Worm (Caenorhabditis elegans): ENCODE measurements around the gene F39D8.3.

The F39D8.3 gene

DNA sequence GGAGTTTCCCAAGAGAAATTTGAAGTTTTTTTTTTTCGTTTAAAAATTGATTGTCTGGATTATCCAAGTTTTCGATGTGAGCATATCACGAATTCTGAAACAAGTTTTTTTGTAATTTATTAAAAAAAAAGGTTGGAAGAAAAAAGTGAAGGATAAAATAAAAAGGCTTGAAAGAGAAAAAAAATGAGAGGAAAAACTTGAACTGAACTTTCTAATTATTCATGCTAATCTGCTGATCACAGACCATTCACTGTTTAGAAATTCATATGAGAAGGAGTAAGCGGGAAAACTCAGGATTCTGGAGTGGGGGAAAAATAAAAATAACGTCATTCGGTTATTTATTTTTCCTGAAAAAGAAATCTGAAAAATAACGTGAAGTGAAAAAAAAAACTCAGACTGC lies 43.0 kb upstream of the F39D8.3 start, which contains the start of gene svh-5:
TSS of gene svh-5 (minus strand) at position 101 of the 400 bp plus-strand sequence.
- TF ChIP-seq C34B4.2 (tag; optimal IDR thresholded peaks at IDR 0.05) (no peak), efl-1 (optimal IDR thresholded peaks at IDR 0.05) (no peak), efl-1 (GFP tag; optimal IDR thresholded peaks at IDR 0.05 in 1 of 2) (peak in 1 of 2 experiments; percentile 17), ceh-8 (GFP tag; optimal IDR thresholded peaks at IDR 0.05) (no peak), ztf-11 (tag; optimal IDR thresholded peaks at IDR 0.05) (no peak), nhr-12 (tag; optimal IDR thresholded peaks at IDR 0.05) (no peak), zip-4 (GFP tag; optimal IDR thresholded peaks at IDR 0.05) (no peak), fkh-4 (tag; optimal IDR thresholded peaks at IDR 0.05; ENCODE audit: borderline replicate concordance) (no peak)

- TF ChIP-seq fkh-10 (GFP tag; optimal IDR thresholded peaks at IDR 0.05) (no peak), sptf-1 (tag; optimal IDR thresholded peaks at IDR 0.05) (no peak), lin-14 (GFP tag; optimal IDR thresholded peaks at IDR 0.05) (no peak), efl-1 (optimal IDR thresholded peaks at IDR 0.05) (no peak), efl-1 (GFP tag; optimal IDR thresholded peaks at IDR 0.05 in 1 of 2) (no peak), hlh-17 (GFP tag; optimal IDR thresholded peaks at IDR 0.05; ENCODE audit: borderline replicate concordance) (no peak), nhr-85 (tag) (peak; percentile 81), dpl-1 (GFP tag; optimal IDR thresholded peaks at IDR 0.05) (no peak), elt-3 (tag; optimal IDR thresholded peaks at IDR 0.05) (peak in 1 of 6 experiments; percentile 72), ces-1 (GFP tag; optimal IDR thresholded peaks at IDR 0.05) (no peak), F16B12.6 (tag; optimal IDR thresholded peaks at IDR 0.05) (no peak), elt-2 (tag; optimal IDR thresholded peaks at IDR 0.05) (no peak), unc-62 (GFP tag; optimal IDR thresholded peaks at IDR 0.05) (no peak), snu-23 (GFP tag; optimal IDR thresholded peaks at IDR 0.05) (no peak), ceh-82 (tag; optimal IDR thresholded peaks at IDR 0.05) (no peak), hlh-4 (tag; optimal IDR thresholded peaks at IDR 0.05) (no peak), aly-2 (tag; optimal IDR thresholded peaks at IDR 0.05) (no peak), lin-15B (tag; optimal IDR thresholded peaks at IDR 0.05) (no peak), hpl-2 (GFP tag; optimal IDR thresholded peaks at IDR 0.05) (no peak), alr-1 (tag; optimal IDR thresholded peaks at IDR 0.05; ENCODE audit: borderline replicate concordance) (no peak), nhr-12 (tag; optimal IDR thresholded peaks at IDR 0.05) (no peak), nhr-71 (tag; optimal IDR thresholded peaks at IDR 0.05) (no peak), rnt-1 (tag; optimal IDR thresholded peaks at IDR 0.05) (no peak), nhr-20 (tag; optimal IDR thresholded peaks at IDR 0.05) (peak; percentile 47)
Observed at ce11 chrX:15379882-15380281, 40.9 kb upstream of the F39D8.3 start.

DNA sequence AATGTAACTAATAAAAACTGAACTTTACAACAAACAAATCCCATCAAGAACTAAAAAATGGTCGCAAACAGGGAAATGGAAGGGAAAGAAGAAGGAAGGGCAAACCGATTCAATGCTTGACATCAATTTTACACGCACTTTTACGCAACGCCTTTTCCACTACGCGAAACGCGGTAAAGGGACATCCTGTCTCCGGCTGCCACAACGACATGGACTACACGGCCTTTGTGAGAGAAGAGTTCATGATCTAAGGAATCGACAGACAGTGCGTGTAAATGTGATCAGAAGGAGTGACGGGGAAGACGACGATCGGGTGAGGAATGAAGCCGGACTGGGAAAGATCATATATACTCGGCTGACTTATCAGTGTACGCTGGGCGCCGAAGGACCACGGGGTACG lies 40.3 kb upstream of the F39D8.3 start:
- no peak for TF ChIP-seq egl-27 (tag; optimal IDR thresholded peaks at IDR 0.05)
- no peak for TF ChIP-seq egl-13 (tag; optimal IDR thresholded peaks at IDR 0.05)
- TF ChIP-seq fkh-10 (GFP tag; optimal IDR thresholded peaks at IDR 0.05), result no peak
- 0 out of 2 replicates have a peak, but pooled peaks have one; percentile 17 for TF ChIP-seq grh-1 (GFP tag; IDR thresholded peaks at IDR 0.05)
- TF ChIP-seq C16A3.4 (tag; optimal IDR thresholded peaks at IDR 0.05), result no peak
- no peak for TF ChIP-seq dsc-1 (tag; optimal IDR thresholded peaks at IDR 0.05)
- no peak for TF ChIP-seq ceh-8 (GFP tag; optimal IDR thresholded peaks at IDR 0.05)
- no peak for TF ChIP-seq nhr-237 (tag; optimal IDR thresholded peaks at IDR 0.05)
- no peak for TF ChIP-seq swsn-7 (tag; optimal IDR thresholded peaks at IDR 0.05)
- TF ChIP-seq blmp-1 (tag; optimal IDR thresholded peaks at IDR 0.05), result peak; percentile 64
- TF ChIP-seq hlh-17 (GFP tag; optimal IDR thresholded peaks at IDR 0.05; ENCODE audit: borderline replicate concordance), result no peak
- no peak for TF ChIP-seq lin-14 (GFP tag; optimal IDR thresholded peaks at IDR 0.05)
- TF ChIP-seq nhr-76 (tag; optimal IDR thresholded peaks at IDR 0.05), result no peak
